In genomic region chrII:7341572-7342303, ce11 we compare ENCODE assay signal across 1 worm cellular context.
TF ChIP-seq lines count a peak whose summit lies in the region.

No protein-coding gene starts in this region.

TF ChIP-seq in whole organism, L1 larva, 84 proteins besides CTCF, POLR2A, EP300 and RAD21 (continued from another document):
- TF ChIP-seq lir-3 (tag; optimal IDR thresholded peaks at IDR 0.05; lab: Kevin White, UChicago; ENCODE audit: poor library complexity), result no peak
